Worm (Caenorhabditis elegans) whole organism, L1 larva: ENCODE measurements around the gene C17A2.2.

Source experiments
- aha-1 ChIP-seq: fragments of 150-350 bp; optimal IDR thresholded peaks from 2 replicates; lab custom pipeline; 2014; ENCODE audit warnings: missing biosample characterization, missing genetic modification characterization
- alr-1 ChIP-seq: fragments of 200-800 bp; sonication (Bioruptor generic); optimal IDR thresholded peaks from 2 replicates; lab custom pipeline; 2018; ENCODE audit warnings: borderline replicate concordance, mild to moderate bottlenecking, missing genetic modification characterization, missing compliant biosample characterization
- blmp-1 ChIP-seq: fragments of 150-350 bp; optimal IDR thresholded peaks from 2 replicates; lab custom pipeline; 2014; ENCODE audit warnings: missing biosample characterization, missing genetic modification characterization
- ceh-63 ChIP-seq: fragments of 200-800 bp; sonication (Bioruptor generic); optimal IDR thresholded peaks from 2 replicates; lab custom pipeline; 2018; ENCODE audit warnings: mild to moderate bottlenecking, missing genetic modification characterization, missing compliant biosample characterization
- ceh-88 ChIP-seq: fragments of 200-800 bp; sonication (Bioruptor generic); IDR thresholded peaks from 2 replicates; pipeline ENCODE4 v1.3.6; 2022; ENCODE audit warnings: missing genetic modification characterization, missing compliant biosample characterization
- dpl-1 ChIP-seq, 3 experiments: fragments of 150-350 bp in 2 of 3; sonication (generic microtip) in 1 of 3; optimal IDR thresholded peaks; 2 replicates each; lab custom pipeline; 2014 to 2017; ENCODE audit warnings: missing biosample characterization in 3 of 3, missing genetic modification characterization in 3 of 3, missing genetic modification reagents in 3 of 3
- efl-3 ChIP-seq: fragments of 200-800 bp; sonication (Bioruptor generic); optimal IDR thresholded peaks from 2 replicates; lab custom pipeline; 2018; ENCODE audit warnings: mild to moderate bottlenecking, missing genetic modification characterization, missing compliant biosample characterization
- egl-13 ChIP-seq: sonication (generic microtip); optimal IDR thresholded peaks from 2 replicates; lab custom pipeline; 2016; ENCODE audit warnings: missing genotype, missing genetic modification reagents, missing genetic modification characterization, missing compliant biosample characterization
- fkh-10 ChIP-seq: sonication (generic microtip); optimal IDR thresholded peaks from 2 replicates; lab custom pipeline; 2017; ENCODE audit warnings: missing biosample characterization, missing genetic modification reagents, missing genetic modification characterization
- fkh-4 ChIP-seq: sonication (generic microtip); optimal IDR thresholded peaks from 2 replicates; lab custom pipeline; 2016; ENCODE audit warnings: missing compliant biosample characterization, missing genetic modification characterization, borderline replicate concordance
- grh-1 ChIP-seq: fragments of 200-800 bp; sonication (Bioruptor generic); IDR thresholded peaks from 2 replicates; pipeline ENCODE4 v1.3.6; 2022; ENCODE audit warnings: missing genetic modification reagents, missing genetic modification characterization, missing compliant biosample characterization
- hlh-4 ChIP-seq: sonication (generic microtip); optimal IDR thresholded peaks from 2 replicates; lab custom pipeline; 2016; ENCODE audit warnings: mild to moderate bottlenecking, missing genetic modification characterization, missing compliant biosample characterization
- isw-1 ChIP-seq: fragments of 200-800 bp; sonication (Bioruptor generic); IDR thresholded peaks from 2 replicates; pipeline ENCODE4 v1.3.6; 2022; ENCODE audit warnings: missing genetic modification characterization, missing compliant biosample characterization
- jun-1 ChIP-seq: fragments of 150-350 bp; optimal IDR thresholded peaks from 2 replicates; lab custom pipeline; 2014; ENCODE audit warnings: missing biosample characterization, missing genetic modification reagents, missing genetic modification characterization
- lin-13 ChIP-seq: fragments of 150-350 bp; optimal IDR thresholded peaks from 2 replicates; lab custom pipeline; 2014; ENCODE audit warnings: missing biosample characterization, missing genetic modification reagents, missing genetic modification characterization
- lin-39 ChIP-seq: fragments of 150-350 bp; optimal IDR thresholded peaks from 2 replicates; lab custom pipeline; 2014; ENCODE audit warnings: missing biosample characterization, missing genetic modification reagents, missing genetic modification characterization
- lsy-2 ChIP-seq, 2 experiments: fragments of 150-350 bp; optimal IDR thresholded peaks; 2 replicates each; lab custom pipeline; 2014; ENCODE audit warnings: missing biosample characterization in 2 of 2, missing genetic modification characterization in 2 of 2
- mdl-1 ChIP-seq, 2 experiments: fragments of 150-350 bp; optimal IDR thresholded peaks; 2 replicates each; lab custom pipeline; 2014 to 2017; ENCODE audit warnings: missing biosample characterization in 2 of 2, missing genetic modification characterization in 2 of 2, inconsistent platforms in 1 of 2
- mep-1 ChIP-seq: fragments of 150-350 bp; optimal IDR thresholded peaks from 2 replicates; lab custom pipeline; 2014; ENCODE audit warnings: missing biosample characterization, missing genetic modification characterization
- nhr-11 ChIP-seq: fragments of 150-350 bp; optimal IDR thresholded peaks from 2 replicates; lab custom pipeline; 2014; ENCODE audit warnings: missing biosample characterization, missing genetic modification characterization
- nhr-20 ChIP-seq: sonication (generic microtip); optimal IDR thresholded peaks from 2 replicates; lab custom pipeline; 2016; ENCODE audit warnings: mild to moderate bottlenecking, missing genetic modification characterization, missing compliant biosample characterization
- nhr-237 ChIP-seq: fragments of 150-350 bp; optimal IDR thresholded peaks from 2 replicates; lab custom pipeline; 2014; ENCODE audit warnings: missing biosample characterization, missing genetic modification characterization
- nhr-28 ChIP-seq: fragments of 150-350 bp; optimal IDR thresholded peaks from 2 replicates; lab custom pipeline; 2014; ENCODE audit warnings: missing biosample characterization, missing genetic modification characterization
- nhr-47 ChIP-seq: sonication (generic microtip); optimal IDR thresholded peaks from 2 replicates; lab custom pipeline; 2016; ENCODE audit warnings: mild to moderate bottlenecking, missing genetic modification characterization, moderate library complexity, missing compliant biosample characterization
- nhr-76 ChIP-seq: sonication (generic microtip); optimal IDR thresholded peaks from 2 replicates; lab custom pipeline; 2017; ENCODE audit warnings: missing biosample characterization, missing genetic modification characterization
- nhr-84 ChIP-seq: sonication (generic microtip); optimal IDR thresholded peaks from 2 replicates; lab custom pipeline; 2017; ENCODE audit warnings: missing biosample characterization, missing genetic modification characterization
- nhr-85 ChIP-seq: sonication (generic microtip); peaks from one replicate; lab custom pipeline; 2016; ENCODE audit warnings: missing genetic modification characterization, inconsistent platforms, missing compliant biosample characterization
- nhr-90 ChIP-seq: sonication (generic microtip); optimal IDR thresholded peaks from 2 replicates; lab custom pipeline; 2016; ENCODE audit warnings: mild to moderate bottlenecking, missing genetic modification characterization, missing compliant biosample characterization; ENCODE audit not compliant: poor library complexity
- pag-3 ChIP-seq: sonication (generic microtip); optimal IDR thresholded peaks from 2 replicates; lab custom pipeline; 2017; ENCODE audit warnings: missing genetic modification characterization, mild to moderate bottlenecking, missing compliant biosample characterization, antibody characterized with exemption, borderline replicate concordance; ENCODE audit not compliant: insufficient read depth
- pqm-1 ChIP-seq: sonication (generic microtip); optimal IDR thresholded peaks from 3 replicates; lab custom pipeline; 2017; ENCODE audit warnings: missing biosample characterization, missing genetic modification characterization
- sptf-1 ChIP-seq: fragments of 150-350 bp; optimal IDR thresholded peaks from 2 replicates; lab custom pipeline; 2014; ENCODE audit warnings: missing biosample characterization, missing genetic modification characterization
- sup-37 ChIP-seq: fragments of 200-800 bp; sonication (Bioruptor generic); optimal IDR thresholded peaks from 2 replicates; lab custom pipeline; 2018; ENCODE audit warnings: mild to moderate bottlenecking, missing genetic modification characterization, missing compliant biosample characterization
- swsn-7 ChIP-seq: sonication (generic microtip); optimal IDR thresholded peaks from 2 replicates; lab custom pipeline; 2016; ENCODE audit warnings: missing genetic modification characterization, missing compliant biosample characterization
- tbx-2 ChIP-seq: sonication (generic microtip); optimal IDR thresholded peaks from 2 replicates; lab custom pipeline; 2016; ENCODE audit warnings: missing genetic modification characterization, missing compliant biosample characterization
- tlp-1 ChIP-seq: fragments of 150-350 bp; optimal IDR thresholded peaks from 2 replicates; lab custom pipeline; 2014; ENCODE audit warnings: missing biosample characterization, missing genetic modification characterization
- unc-30 ChIP-seq: sonication (generic microtip); optimal IDR thresholded peaks from 2 replicates; lab custom pipeline; 2017; ENCODE audit warnings: missing biosample characterization, missing genetic modification characterization
- unc-62 ChIP-seq: fragments of 150-350 bp; optimal IDR thresholded peaks from 2 replicates; lab custom pipeline; 2014; ENCODE audit warnings: missing biosample characterization, missing genetic modification reagents, missing genetic modification characterization
- vab-15 ChIP-seq: sonication (generic microtip); optimal IDR thresholded peaks from 2 replicates; lab custom pipeline; 2017; ENCODE audit warnings: missing genotype, mild to moderate bottlenecking, missing genetic modification characterization, missing compliant biosample characterization
- zag-1 ChIP-seq: fragments of 150-350 bp; optimal IDR thresholded peaks from 2 replicates; lab custom pipeline; 2014; ENCODE audit warnings: missing biosample characterization, missing genetic modification characterization
- zip-4 ChIP-seq: fragments of 200-800 bp; sonication (Bioruptor generic); optimal IDR thresholded peaks from 2 replicates; lab custom pipeline; 2018; ENCODE audit warnings: mild to moderate bottlenecking, missing genetic modification characterization, moderate library complexity, missing compliant biosample characterization
- ztf-4 ChIP-seq: fragments of 150-350 bp; optimal IDR thresholded peaks from 2 replicates; lab custom pipeline; 2014; ENCODE audit warnings: missing biosample characterization, missing genetic modification characterization

The C17A2.2 gene

ce11 chrII:3829623-3830022, 16.5 kb upstream of the C17A2.2 start:
- TF ChIP-seq ceh-63 (GFP tag; lab: Kevin White, UChicago) (no peak), unc-62 (GFP tag; lab: Kevin White, UChicago) (no peak), nhr-84 (no peak), fkh-10 (GFP tag; lab: Kevin White, UChicago) (no peak), unc-30 (tag; lab: Kevin White, UChicago) (no peak), nhr-76 (tag; lab: Kevin White, UChicago) (no peak), nhr-47 (tag; lab: Kevin White, UChicago) (no peak), nhr-85 (tag; lab: Kevin White, UChicago) (no peak), dpl-1 (GFP tag; optimal IDR thresholded peaks at IDR 0.05; lab: Kevin White, UChicago) (no peak), lin-13 (GFP tag; lab: Kevin White, UChicago) (no peak), lsy-2 (tag; optimal IDR thresholded peaks at IDR 0.05; lab: Kevin White, UChicago) (no peak), alr-1 (tag; lab: Kevin White, UChicago) (no peak), sptf-1 (no peak), grh-1 (GFP tag; lab: Robert Waterston, UW) (no peak), swsn-7 (no peak), tbx-2 (tag; lab: Kevin White, UChicago) (no peak), efl-3 (no peak), zip-4 (GFP tag; lab: Kevin White, UChicago) (no peak)

DNA sequence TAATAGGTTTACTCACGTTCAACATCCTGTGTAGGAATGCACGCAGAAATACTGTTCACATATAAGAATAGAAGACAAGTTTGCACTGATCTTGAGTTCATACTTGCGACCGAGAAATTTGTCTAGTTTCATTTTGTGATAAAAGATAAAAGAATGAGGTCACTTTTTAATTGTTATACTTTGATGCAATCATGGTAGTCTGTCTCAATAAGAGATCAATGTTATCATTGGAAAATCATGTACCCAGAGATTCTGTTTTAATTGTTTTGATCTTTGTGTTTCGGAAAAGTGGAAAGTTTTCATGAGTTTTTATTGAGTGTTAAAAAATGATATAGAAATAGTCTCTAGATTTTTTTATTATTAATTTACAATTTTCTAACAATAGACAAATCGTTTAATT, 13.7 kb upstream of the C17A2.2 start, which contains the start of gene F54D10.9:
TSS of gene F54D10.9 (minus strand) at position 101 of the 400 bp plus-strand sequence.
- TF ChIP-seq blmp-1 (peak; percentile 26), tbx-2 (tag; lab: Kevin White, UChicago) (no peak)

DNA sequence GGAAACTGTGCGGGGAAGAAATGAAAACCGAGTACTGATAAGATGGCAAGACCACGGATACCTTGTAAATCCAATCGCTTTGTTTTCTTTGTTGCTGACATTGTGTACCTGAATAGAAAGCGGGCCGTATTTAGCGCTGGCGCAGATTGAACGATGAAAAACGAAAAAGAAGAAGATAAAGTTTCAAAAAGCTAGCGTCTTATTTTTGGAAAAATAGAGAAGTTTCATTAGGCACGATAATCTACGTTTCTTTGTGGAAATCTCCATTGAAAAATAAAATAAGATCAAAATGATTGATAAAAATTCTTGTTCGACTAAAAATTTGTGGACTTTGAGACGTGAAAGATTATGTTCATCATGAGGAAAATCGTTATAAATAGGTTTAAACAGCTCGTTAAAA, 10.2 kb upstream of the C17A2.2 start, which contains the start of gene oac-4:
TSS of gene oac-4 (minus strand) at position 101 of the 400 bp plus-strand sequence.
- TF ChIP-seq jun-1 (tag; lab: Kevin White, UChicago) (no peak), hlh-4 (tag; lab: Kevin White, UChicago) (no peak), pag-3 (tag; lab: Kevin White, UChicago) (no peak), lin-13 (GFP tag; lab: Kevin White, UChicago) (no peak), ztf-4 (tag; lab: Kevin White, UChicago) (no peak), lin-39 (tag; lab: Kevin White, UChicago) (no peak), nhr-20 (no peak), nhr-90 (tag; lab: Kevin White, UChicago) (no peak), isw-1 (no peak), egl-13 (tag; lab: Kevin White, UChicago) (no peak), fkh-4 (tag; lab: Kevin White, UChicago) (no peak), nhr-237 (tag; lab: Kevin White, UChicago) (no peak), aha-1 (tag; lab: Kevin White, UChicago) (no peak)

DNA sequence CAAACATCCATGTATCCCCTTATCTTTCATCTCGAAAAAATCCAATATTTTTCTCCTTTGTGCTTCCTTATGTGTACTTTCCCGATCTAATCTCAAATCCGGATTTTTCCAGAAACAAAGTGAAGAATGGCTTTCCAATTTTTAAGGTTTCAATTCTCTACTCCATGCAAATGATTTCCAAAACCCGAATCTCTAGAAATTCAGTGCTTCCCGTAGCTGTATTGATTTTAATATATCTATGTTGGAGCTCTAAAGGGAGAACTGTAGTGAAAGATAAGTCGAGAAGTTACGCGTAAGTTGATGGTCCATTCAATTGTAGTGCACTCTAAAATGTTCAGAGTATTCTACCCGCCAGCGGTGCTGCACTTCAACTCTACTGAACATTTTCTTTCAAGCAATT, 6.6 kb upstream of the C17A2.2 start, which contains the start of gene C17A2.4:
TSS of gene C17A2.4 (plus strand) at position 301 of the 400 bp plus-strand sequence.
- TF ChIP-seq zag-1 (tag; lab: Kevin White, UChicago): no peak
- no peak for TF ChIP-seq hlh-4 (tag; lab: Kevin White, UChicago)
- TF ChIP-seq ceh-63 (GFP tag; lab: Kevin White, UChicago): no peak
- TF ChIP-seq nhr-28: no peak
- TF ChIP-seq nhr-11 (tag; lab: Kevin White, UChicago): no peak
- no peak for TF ChIP-seq mdl-1 (tag; optimal IDR thresholded peaks at IDR 0.05; lab: Kevin White, UChicago)
- no peak for TF ChIP-seq vab-15 (tag; lab: Kevin White, UChicago)
- no peak for TF ChIP-seq sup-37
- TF ChIP-seq mep-1: no peak
- no peak for TF ChIP-seq ceh-88 (GFP tag; lab: Robert Waterston, UW)
- TF ChIP-seq pqm-1: no peak
- TF ChIP-seq tlp-1: no peak
- no peak for TF ChIP-seq ztf-4 (tag; lab: Kevin White, UChicago)
